Worm (Caenorhabditis elegans): ENCODE results near the gene srh-20.

srh-20 gene

DNA sequence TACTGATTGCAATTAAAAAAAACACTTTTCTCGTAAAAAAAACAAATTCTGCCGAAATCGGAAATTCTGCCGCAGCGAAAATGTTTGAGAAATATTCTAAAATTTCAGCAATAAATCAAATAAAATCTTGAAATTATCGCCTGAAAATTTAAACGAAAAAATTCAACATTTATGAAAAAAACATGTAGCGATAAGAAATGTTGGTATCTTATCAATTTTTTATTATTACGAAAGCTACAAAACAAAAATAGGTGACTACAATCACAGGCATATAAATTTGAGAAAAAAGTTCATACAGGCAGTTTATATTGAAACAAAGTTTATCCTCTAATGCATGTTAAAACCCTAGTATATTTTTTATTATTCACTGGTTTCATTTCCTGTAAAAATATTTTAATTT, 18.8 kb upstream of the srh-20 start, which contains the start of gene ugt-14:
ugt-14 (plus strand) TSS at position 301 of the 400 bp plus-strand sequence.
- TF ChIP-seq flt-1 (GFP tag; IDR thresholded peaks at IDR 0.05) (no peak), F13C5.2 (tag; optimal IDR thresholded peaks at IDR 0.05) (no peak), hnd-1 (tag; optimal IDR thresholded peaks at IDR 0.05) (no peak)

DNA sequence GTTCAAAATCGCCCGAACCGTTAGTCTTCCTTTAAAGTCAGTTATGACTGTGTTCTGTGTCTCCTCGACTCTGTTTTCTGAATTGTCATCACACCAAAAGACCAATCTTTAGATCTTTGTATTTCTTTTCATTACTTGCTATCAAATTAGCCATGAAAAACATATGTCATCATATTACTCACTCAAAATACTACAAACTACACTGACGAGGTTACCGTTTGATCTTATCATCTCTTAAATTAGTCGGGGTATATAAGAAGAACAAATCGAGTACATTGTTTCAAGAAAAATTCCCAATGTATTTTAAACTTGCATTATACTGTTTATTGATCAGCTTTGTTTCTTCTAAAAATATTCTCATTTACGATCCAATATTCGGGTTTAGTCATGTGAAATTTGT, 16.1 kb upstream of the srh-20 start, which contains the start of gene ugt-13:
ugt-13 (plus strand) TSS at position 294 of the 400 bp plus-strand sequence.
- TF ChIP-seq B0310.2 (tag; optimal IDR thresholded peaks at IDR 0.05) (no peak), hmg-4 (GFP tag; optimal IDR thresholded peaks at IDR 0.05) (no peak)

DNA sequence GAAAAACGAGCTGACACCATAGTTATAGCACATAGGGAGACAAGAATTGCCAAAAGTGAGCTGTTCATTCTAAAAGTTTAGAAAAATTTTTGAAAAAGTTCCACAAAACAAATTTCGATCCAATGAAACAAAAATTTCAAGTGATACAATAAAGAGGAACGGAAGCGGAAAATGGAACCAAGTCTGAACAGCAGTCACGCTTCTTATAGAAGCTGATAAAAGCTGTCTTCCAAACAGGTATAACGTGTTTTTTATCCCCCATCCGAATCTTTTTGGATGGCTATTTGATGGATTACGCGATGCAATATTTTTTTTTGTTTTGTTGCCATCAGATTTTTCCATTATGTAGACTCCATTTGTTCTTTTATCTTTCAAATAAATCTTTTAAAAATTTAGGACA, 12.4 kb upstream of the srh-20 start, which contains the start of gene H23N18.5:
H23N18.5 (minus strand) TSS at position 69 of the 400 bp plus-strand sequence.
- no peak for TF ChIP-seq ceh-13 (GFP tag; optimal IDR thresholded peaks at IDR 0.05)
- no peak for TF ChIP-seq ets-7 (tag; optimal IDR thresholded peaks at IDR 0.05)

- TF ChIP-seq aly-1 (tag; optimal IDR thresholded peaks at IDR 0.05) (no peak), hnd-1 (tag; optimal IDR thresholded peaks at IDR 0.05) (no peak), scrt-1 (GFP tag; IDR thresholded peaks at IDR 0.05) (no peak), pes-1 (GFP tag; IDR thresholded peaks at IDR 0.05) (no peak), hmg-4 (GFP tag; optimal IDR thresholded peaks at IDR 0.05) (no peak), ceh-36 (tag; optimal IDR thresholded peaks at IDR 0.05) (no peak), ama-1 (optimal IDR thresholded peaks at IDR 0.05) (no peak), ceh-13 (GFP tag; optimal IDR thresholded peaks at IDR 0.05) (no peak), flt-1 (GFP tag; IDR thresholded peaks at IDR 0.05) (no peak), F13C5.2 (tag; optimal IDR thresholded peaks at IDR 0.05) (no peak), B0310.2 (tag; optimal IDR thresholded peaks at IDR 0.05) (no peak), tbx-11 (GFP tag; IDR thresholded peaks at IDR 0.05) (no peak), sea-1 (GFP tag; conservative IDR thresholded peaks at IDR 0.05) (no peak), tbx-37 (GFP tag; conservative IDR thresholded peaks at IDR 0.05) (no peak), ets-7 (tag; optimal IDR thresholded peaks at IDR 0.05) (no peak)
These were observed 10.9 kb upstream of the srh-20 start for ce11 chrV:4913853-4914252.

DNA sequence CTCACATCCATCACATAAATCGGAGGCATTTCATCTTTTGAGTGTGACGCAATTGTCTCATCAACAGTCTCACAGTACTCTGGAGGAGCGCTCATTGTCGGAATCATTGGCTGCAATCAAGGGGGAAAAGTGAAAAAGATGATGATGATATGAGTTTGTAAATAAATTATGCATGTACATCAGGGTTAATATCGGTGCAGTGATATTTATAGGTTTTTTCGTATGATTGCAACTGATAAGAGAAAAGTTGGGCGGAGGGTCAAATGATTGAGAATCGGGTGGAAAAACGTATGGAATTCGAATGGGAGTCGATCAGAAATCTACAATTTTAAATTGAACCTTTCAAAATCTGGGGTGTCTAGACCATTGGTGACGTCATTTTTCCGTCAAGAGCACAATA, 9.8 kb upstream of the srh-20 start, which contains the start of gene H23N18.6:
H23N18.6 (minus strand) TSS at position 201 of the 400 bp plus-strand sequence.
- TF ChIP-seq ceh-13 (GFP tag; optimal IDR thresholded peaks at IDR 0.05) (no peak), flt-1 (GFP tag; IDR thresholded peaks at IDR 0.05) (no peak), F13C5.2 (tag; optimal IDR thresholded peaks at IDR 0.05) (no peak), hmbx-1 (tag; optimal IDR thresholded peaks at IDR 0.05) (no peak), scrt-1 (GFP tag; IDR thresholded peaks at IDR 0.05) (no peak), tra-4 (tag; optimal IDR thresholded peaks at IDR 0.05) (no peak), pes-1 (GFP tag; IDR thresholded peaks at IDR 0.05) (no peak), ama-1 (optimal IDR thresholded peaks at IDR 0.05) (no peak), sea-1 (GFP tag; conservative IDR thresholded peaks at IDR 0.05) (no peak), tbx-37 (GFP tag; conservative IDR thresholded peaks at IDR 0.05) (no peak), tbx-11 (GFP tag; IDR thresholded peaks at IDR 0.05) (no peak), hmg-4 (GFP tag; optimal IDR thresholded peaks at IDR 0.05) (no peak)

DNA sequence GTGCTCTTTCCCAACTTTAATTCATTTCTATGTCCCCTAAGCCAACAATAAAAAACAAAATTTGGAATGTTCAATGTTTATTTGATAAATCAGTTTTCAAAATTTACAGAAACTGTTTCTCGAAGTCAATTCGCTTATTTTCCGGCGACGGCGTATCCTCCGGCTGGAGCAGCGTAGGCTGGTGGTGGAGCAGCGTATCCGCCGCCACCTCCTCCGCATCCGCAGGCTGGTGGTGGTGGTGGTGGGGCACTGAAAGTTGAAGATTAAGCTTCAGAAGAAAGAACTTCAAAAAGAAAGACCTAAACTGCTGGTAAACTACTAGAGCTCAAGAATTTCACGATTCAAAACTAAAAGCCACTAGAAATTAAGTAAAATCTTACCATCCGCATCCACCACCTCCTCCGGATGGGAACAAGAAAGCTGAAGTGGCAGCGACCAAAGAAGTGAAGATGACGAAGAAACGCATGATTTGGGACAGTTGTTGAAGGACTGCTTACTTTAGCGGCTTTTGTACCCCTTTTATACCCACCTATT, 6.6 kb upstream of the srh-20 start, which contains the start of gene C02E7.7:
C02E7.7 (minus strand) TSS at position 484 of the 534 bp plus-strand sequence.
- TF ChIP-seq pes-1 (GFP tag; IDR thresholded peaks at IDR 0.05) (no peak), scrt-1 (GFP tag; IDR thresholded peaks at IDR 0.05) (no peak), tbx-11 (GFP tag; IDR thresholded peaks at IDR 0.05) (no peak), ceh-36 (tag; optimal IDR thresholded peaks at IDR 0.05) (no peak), aly-1 (tag; optimal IDR thresholded peaks at IDR 0.05) (no peak), ama-1 (optimal IDR thresholded peaks at IDR 0.05) (no peak), hnd-1 (tag; optimal IDR thresholded peaks at IDR 0.05) (no peak)

ce11 chrV:4918664-4919257, 6.0 kb upstream of the srh-20 start, which contains the start of gene C02E7.6:
TSS of gene C02E7.6 (plus strand) at chrV:4919207.
- TF ChIP-seq flt-1 (GFP tag; IDR thresholded peaks at IDR 0.05) (no peak), hnd-1 (tag; optimal IDR thresholded peaks at IDR 0.05) (no peak), aly-1 (tag; optimal IDR thresholded peaks at IDR 0.05) (no peak), hmg-4 (GFP tag; optimal IDR thresholded peaks at IDR 0.05) (no peak), pes-1 (GFP tag; IDR thresholded peaks at IDR 0.05) (no peak), ama-1 (optimal IDR thresholded peaks at IDR 0.05) (no peak), tra-4 (tag; optimal IDR thresholded peaks at IDR 0.05) (no peak), tbx-11 (GFP tag; IDR thresholded peaks at IDR 0.05) (no peak), sea-1 (GFP tag; conservative IDR thresholded peaks at IDR 0.05) (no peak), ets-7 (tag; optimal IDR thresholded peaks at IDR 0.05) (no peak), scrt-1 (GFP tag; IDR thresholded peaks at IDR 0.05) (no peak), B0310.2 (tag; optimal IDR thresholded peaks at IDR 0.05) (no peak), ceh-36 (tag; optimal IDR thresholded peaks at IDR 0.05) (no peak), ceh-13 (GFP tag; optimal IDR thresholded peaks at IDR 0.05) (no peak)

DNA sequence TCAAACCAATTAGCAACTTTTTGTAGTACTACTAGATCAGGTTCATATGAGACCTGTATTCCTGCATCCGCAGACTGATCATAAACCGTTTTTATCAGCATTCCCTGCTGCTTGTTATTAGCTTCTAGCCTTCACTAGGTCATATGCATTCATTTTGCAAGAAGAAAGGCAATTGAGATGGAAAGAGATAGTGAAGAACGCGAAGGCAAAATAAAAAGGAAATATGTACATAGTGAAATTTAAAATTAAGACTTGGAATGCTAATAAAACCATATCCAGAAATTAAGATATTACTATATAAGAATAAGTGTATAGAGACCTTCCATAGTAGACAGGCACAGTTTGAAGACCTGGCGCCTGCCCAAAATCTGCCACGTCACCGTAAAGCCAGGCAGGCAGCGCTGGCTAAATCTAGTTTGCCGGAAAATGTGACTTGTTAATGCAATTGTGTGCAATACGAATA, 4.0 kb upstream of the srh-20 start, which contains the start of the genes C02E7.8 and srh-23:
C02E7.8 (minus strand) TSS at position 101 of the 463 bp plus-strand sequence.
srh-23 (plus strand) TSS at position 413 of the 463 bp plus-strand sequence.
- TF ChIP-seq sea-1 (GFP tag; conservative IDR thresholded peaks at IDR 0.05) = no peak
- no peak for TF ChIP-seq hmg-4 (GFP tag; optimal IDR thresholded peaks at IDR 0.05)
- TF ChIP-seq tbx-37 (GFP tag; conservative IDR thresholded peaks at IDR 0.05) = no peak
- no peak for TF ChIP-seq hnd-1 (tag; optimal IDR thresholded peaks at IDR 0.05)
- TF ChIP-seq F13C5.2 (tag; optimal IDR thresholded peaks at IDR 0.05) = no peak
- no peak for TF ChIP-seq hmbx-1 (tag; optimal IDR thresholded peaks at IDR 0.05)
- no peak for TF ChIP-seq tbx-11 (GFP tag; IDR thresholded peaks at IDR 0.05)
- TF ChIP-seq ceh-13 (GFP tag; optimal IDR thresholded peaks at IDR 0.05) = no peak

Data from whole organism, early embryonic.